Fruit fly (Drosophila melanogaster) whole organism, embryonic: ENCODE results near the gene SkpE.

ENCODE experiments used
- Blimp-1 ChIP-seq: fragments of 200-800 bp; sonication (Bioruptor generic); optimal IDR thresholded peaks from 3 replicates; lab custom pipeline; 2018; ENCODE audit warnings: missing biosample characterization, missing genetic modification characterization, mild to moderate bottlenecking, moderate library complexity, missing genetic modification reagents
- Bteb2 ChIP-seq: fragments of 200-800 bp; sonication (Bioruptor generic); optimal IDR thresholded peaks from 2 replicates; lab custom pipeline; 2016; ENCODE audit warnings: missing biosample characterization, missing genetic modification characterization
- CG11504 ChIP-seq: fragments of 200-800 bp; sonication (Bioruptor generic); optimal IDR thresholded peaks from 3 replicates; lab custom pipeline; 2019; ENCODE audit warnings: missing biosample characterization, mild to moderate bottlenecking, missing genetic modification characterization, moderate library complexity
- CG11723 ChIP-seq: fragments of 200-800 bp; sonication (Bioruptor generic); optimal IDR thresholded peaks from 2 replicates; lab custom pipeline; 2017; ENCODE audit warnings: missing biosample characterization, mild to moderate bottlenecking, missing genetic modification characterization
- CG12769 ChIP-seq: fragments of 200-800 bp; sonication (Bioruptor generic); optimal IDR thresholded peaks from 2 replicates; lab custom pipeline; 2019; ENCODE audit warnings: missing biosample characterization, mild to moderate bottlenecking, missing genetic modification characterization, moderate library complexity
- CG12942 ChIP-seq: fragments of 200-800 bp; sonication (Bioruptor generic); optimal IDR thresholded peaks from 3 replicates; lab custom pipeline; 2016; ENCODE audit warnings: missing biosample characterization, missing genetic modification characterization
- CG13296 ChIP-seq: fragments of 200-800 bp; sonication (Bioruptor generic); optimal IDR thresholded peaks from 3 replicates; lab custom pipeline; 2018; ENCODE audit warnings: missing biosample characterization, mild to moderate bottlenecking, missing genetic modification characterization
- CG13775 ChIP-seq: fragments of 200-800 bp; sonication (Bioruptor generic); optimal IDR thresholded peaks from 3 replicates; lab custom pipeline; 2017; ENCODE audit warnings: missing biosample characterization, mild to moderate bottlenecking, missing genetic modification characterization
- CG14014 ChIP-seq: fragments of 200-800 bp; sonication (Bioruptor generic); IDR thresholded peaks from 2 replicates; pipeline ENCODE4 v1.3.6; 2022; ENCODE audit warnings: missing biosample characterization, missing genetic modification characterization
- CG14965 ChIP-seq: fragments of 200-800 bp; sonication (Bioruptor generic); optimal IDR thresholded peaks from 2 replicates; lab custom pipeline; 2016; ENCODE audit warnings: missing biosample characterization, missing genetic modification characterization, borderline replicate concordance
- CG1603 ChIP-seq: fragments of 200-800 bp; sonication (Bioruptor generic); optimal IDR thresholded peaks from 2 replicates; lab custom pipeline; 2019; ENCODE audit warnings: missing biosample characterization, mild to moderate bottlenecking, missing genetic modification characterization, moderate library complexity
- CG17612 ChIP-seq: fragments of 200-800 bp; sonication (Bioruptor generic); IDR thresholded peaks from 2 replicates; pipeline ENCODE4 v1.3.6; 2022; ENCODE audit warnings: missing biosample characterization, missing genetic modification characterization
- CG17802 ChIP-seq: fragments of 200-800 bp; sonication (Bioruptor generic); optimal IDR thresholded peaks from 2 replicates; lab custom pipeline; 2018; ENCODE audit warnings: missing biosample characterization, mild to moderate bottlenecking, missing genetic modification characterization, moderate library complexity
- CG18011 ChIP-seq: fragments of 200-800 bp; sonication (Bioruptor generic); optimal IDR thresholded peaks from 2 replicates; lab custom pipeline; 2017; ENCODE audit warnings: missing biosample characterization, missing genetic modification characterization, mild to moderate bottlenecking, moderate library complexity, missing genotype
- CG18764 ChIP-seq: fragments of 200-800 bp; sonication (Bioruptor generic); optimal IDR thresholded peaks from 3 replicates; lab custom pipeline; 2016; ENCODE audit warnings: missing biosample characterization, missing genetic modification characterization
- CG3065 ChIP-seq: fragments of 200-800 bp; sonication (Bioruptor generic); optimal IDR thresholded peaks from 2 replicates; lab custom pipeline; 2016; ENCODE audit warnings: missing biosample characterization, missing genetic modification characterization
- CG31365 ChIP-seq: fragments of 200-800 bp; sonication (Bioruptor generic); optimal IDR thresholded peaks from 2 replicates; lab custom pipeline; 2018; ENCODE audit warnings: missing biosample characterization, mild to moderate bottlenecking, missing genetic modification characterization
- CG32532 ChIP-seq: fragments of 200-800 bp; sonication (Bioruptor generic); IDR thresholded peaks from 2 replicates; pipeline ENCODE4 v1.3.6; 2022; ENCODE audit warnings: missing biosample characterization, missing genetic modification characterization
- CG3838 ChIP-seq: fragments of 200-800 bp; sonication (Bioruptor generic); optimal IDR thresholded peaks from 3 replicates; lab custom pipeline; 2016; ENCODE audit warnings: missing biosample characterization, missing genetic modification characterization
- CG3847 ChIP-seq: fragments of 200-800 bp; sonication (Bioruptor generic); IDR thresholded peaks from 2 replicates; pipeline ENCODE4 v1.3.6; 2022; ENCODE audit warnings: missing biosample characterization, missing genetic modification characterization
- CG6791 ChIP-seq: fragments of 200-800 bp; sonication (Bioruptor generic); IDR thresholded peaks from 3 replicates; pipeline ENCODE4 v1.3.6; 2022; ENCODE audit warnings: missing biosample characterization, missing genetic modification characterization; ENCODE audit not compliant: partially characterized antibody
- CG7271 ChIP-seq: fragments of 200-800 bp; sonication (Bioruptor generic); optimal IDR thresholded peaks from 2 replicates; lab custom pipeline; 2018; ENCODE audit warnings: missing biosample characterization, mild to moderate bottlenecking, missing genetic modification characterization, moderate library complexity
- CG9817 ChIP-seq: fragments of 200-800 bp; sonication (Bioruptor generic); optimal IDR thresholded peaks from 2 replicates; lab custom pipeline; 2018; ENCODE audit warnings: missing biosample characterization, mild to moderate bottlenecking, missing genetic modification characterization, moderate library complexity
- Dad ChIP-seq: fragments of 200-800 bp; sonication (Bioruptor generic); optimal IDR thresholded peaks from 3 replicates; lab custom pipeline; 2016; ENCODE audit warnings: missing biosample characterization, missing genetic modification characterization
- Eip74EF ChIP-seq, 2 experiments: fragments of 200-800 bp in 1 of 2; fragments of >200 bp in 1 of 2; sonication (Bioruptor generic) in 1 of 2; optimal IDR thresholded peaks; 2 replicates each; lab custom pipeline; 2017 to 2019; ENCODE audit warnings: missing biosample characterization in 2 of 2, missing genetic modification characterization in 2 of 2, mild to moderate bottlenecking in 1 of 2, moderate library complexity in 1 of 2
- Fer2 ChIP-seq: fragments of 200-800 bp; sonication (Bioruptor generic); optimal IDR thresholded peaks from 2 replicates; lab custom pipeline; 2018; ENCODE audit warnings: missing biosample characterization, mild to moderate bottlenecking, missing genetic modification characterization, moderate library complexity
- HLH3B ChIP-seq: fragments of 200-800 bp; sonication (Bioruptor generic); IDR thresholded peaks from 2 replicates; pipeline ENCODE4 v1.3.6; 2022; ENCODE audit warnings: missing biosample characterization, missing genetic modification characterization
- Hand ChIP-seq: fragments of 200-800 bp; sonication (Bioruptor generic); optimal IDR thresholded peaks from 2 replicates; lab custom pipeline; 2017; ENCODE audit warnings: mild to moderate bottlenecking, missing biosample characterization, missing genetic modification reagents, missing genetic modification characterization
- Hr3 ChIP-seq: fragments of 200-800 bp; sonication (Bioruptor generic); optimal IDR thresholded peaks from 3 replicates; lab custom pipeline; 2016; ENCODE audit warnings: missing biosample characterization, missing genetic modification characterization
- Oaz ChIP-seq: fragments of 200-800 bp; sonication (Bioruptor generic); IDR thresholded peaks from 2 replicates; pipeline ENCODE4 v1.3.6; 2022; ENCODE audit warnings: missing biosample characterization, missing genetic modification characterization
- Ptx1 ChIP-seq: fragments of 200-800 bp; sonication (Bioruptor generic); IDR thresholded peaks from 2 replicates; pipeline ENCODE4 v1.3.6; 2022; ENCODE audit warnings: missing biosample characterization, missing genetic modification characterization
- Sin3A ChIP-seq: fragments of >200 bp; optimal IDR thresholded peaks from 2 replicates; lab custom pipeline; 2018
- Sox102F ChIP-seq: fragments of 200-800 bp; sonication (Bioruptor generic); optimal IDR thresholded peaks from 2 replicates; lab custom pipeline; 2018; ENCODE audit warnings: missing biosample characterization, mild to moderate bottlenecking, missing genetic modification characterization, moderate library complexity
- Stat92E ChIP-seq, 3 experiments: fragments of >200 bp in 2 of 3; fragments of 200-800 bp in 1 of 3; sonication (Bioruptor generic) in 1 of 3; optimal IDR thresholded peaks; 2 replicates each; lab custom pipeline; 2017 to 2019; ENCODE audit warnings: missing biosample characterization in 3 of 3, missing genetic modification characterization in 3 of 3, mild to moderate bottlenecking in 1 of 3, moderate library complexity in 1 of 3
- Usf ChIP-seq: fragments of 200-800 bp; sonication (Bioruptor generic); optimal IDR thresholded peaks from 2 replicates; lab custom pipeline; 2017; ENCODE audit warnings: missing genotype, missing biosample characterization, missing genetic modification characterization
- al ChIP-seq: fragments of 200-800 bp; sonication (Bioruptor generic); IDR thresholded peaks from 2 replicates; pipeline ENCODE4 v1.3.6; 2022; ENCODE audit warnings: missing biosample characterization, missing genetic modification characterization
- ara ChIP-seq: fragments of 200-800 bp; sonication (Bioruptor generic); IDR thresholded peaks from 2 replicates; pipeline ENCODE4 v1.3.6; 2022; ENCODE audit warnings: missing biosample characterization, missing genetic modification characterization
- ash1 ChIP-seq: fragments of 200-800 bp; sonication (Bioruptor generic); optimal IDR thresholded peaks from 2 replicates; lab custom pipeline; 2018; ENCODE audit warnings: missing biosample characterization, mild to moderate bottlenecking, missing genetic modification characterization
- chinmo ChIP-seq: fragments of 200-800 bp; sonication (Bioruptor generic); IDR thresholded peaks from 4 replicates; pipeline ENCODE4 v1.3.6; 2022; ENCODE audit warnings: missing biosample characterization, missing genetic modification characterization; ENCODE audit not compliant: partially characterized antibody
- crp ChIP-seq, 2 experiments: fragments of 200-800 bp; sonication (Bioruptor generic); optimal IDR thresholded peaks; 2 replicates in 1 of 2; 3 replicates in 1 of 2; lab custom pipeline; 2017; ENCODE audit warnings: missing biosample characterization in 2 of 2, missing genetic modification characterization in 2 of 2, mild to moderate bottlenecking in 1 of 2, moderate library complexity in 1 of 2
- dan ChIP-seq: fragments of 200-800 bp; sonication (Bioruptor generic); IDR thresholded peaks from 2 replicates; pipeline ENCODE4 v1.3.6; 2022; ENCODE audit warnings: missing biosample characterization, missing genetic modification characterization
- eve ChIP-seq, 2 experiments: fragments of >200 bp; optimal IDR thresholded peaks; 2 replicates each; lab custom pipeline; 2017; ENCODE audit warnings: missing biosample characterization in 2 of 2, missing genetic modification characterization in 2 of 2
- fu2 ChIP-seq: fragments of 200-800 bp; sonication (Bioruptor generic); optimal IDR thresholded peaks from 2 replicates; lab custom pipeline; 2016; ENCODE audit warnings: missing biosample characterization, missing genetic modification characterization
- otp ChIP-seq: fragments of 200-800 bp; sonication (Bioruptor generic); IDR thresholded peaks from 3 replicates; pipeline ENCODE4, ENCODE4 v1.3.6; 2022; ENCODE audit warnings: missing biosample characterization, missing genetic modification characterization
- psq ChIP-seq: fragments of 200-800 bp; sonication (Bioruptor generic); optimal IDR thresholded peaks from 2 replicates; lab custom pipeline; 2017; ENCODE audit warnings: missing biosample characterization, missing genetic modification characterization
- ro ChIP-seq: fragments of 200-800 bp; sonication (Bioruptor generic); IDR thresholded peaks from 2 replicates; pipeline ENCODE4 v1.3.6; 2022; ENCODE audit warnings: missing biosample characterization, missing genetic modification characterization
- sc ChIP-seq, 3 experiments: fragments of >200 bp in 2 of 3; fragments of 200-800 bp in 1 of 3; sonication (Bioruptor generic) in 1 of 3; optimal IDR thresholded peaks; 2 replicates in 2 of 3; 3 replicates in 1 of 3; lab custom pipeline; 2017; ENCODE audit warnings: mild to moderate bottlenecking in 1 of 3, missing biosample characterization in 1 of 3, missing genetic modification characterization in 1 of 3, missing genetic modification reagents in 1 of 3
- shn ChIP-seq: fragments of 200-800 bp; sonication (Bioruptor generic); optimal IDR thresholded peaks from 3 replicates; lab custom pipeline; 2016; ENCODE audit warnings: missing biosample characterization, missing genetic modification characterization

Gene SkpE

dm6 chrX:19850503-19851094 is 26.7 kb upstream of the SkpE start (continued):
- TF ChIP-seq CG12942 (GFP tag; lab: Kevin White, UChicago) = peak; percentile 90
- TF ChIP-seq psq = peak; percentile 62
- peak; percentile 83 for TF ChIP-seq Bteb2 (GFP tag; lab: Kevin White, UChicago)
- TF ChIP-seq CG9817 = peak; percentile 68
- no peak for TF ChIP-seq ash1
- peak in 1 of 3 experiments; percentile 41 for TF ChIP-seq Stat92E (GFP tag; optimal IDR thresholded peaks at IDR 0.05; lab: Kevin White, UChicago)
- peak; percentile 43 for TF ChIP-seq CG13296 (GFP tag; lab: Kevin White, UChicago)
- TF ChIP-seq CG3838 = peak; percentile 79
- TF ChIP-seq shn = peak; percentile 73
- peak in 1 of 2 experiments; percentile 85 for TF ChIP-seq Eip74EF (GFP tag; optimal IDR thresholded peaks at IDR 0.05; lab: Kevin White, UChicago)
- TF ChIP-seq CG3065 = peak; percentile 90
- TF ChIP-seq Oaz = peak; percentile 71
- TF ChIP-seq CG18011 (GFP tag; lab: Kevin White, UChicago) = peak; percentile 55
- TF ChIP-seq fu2 (GFP tag; lab: Kevin White, UChicago) = peak; percentile 57
- no peak for TF ChIP-seq Sin3A (lab: Kevin White, UChicago)
- TF ChIP-seq otp = peak; percentile 93
- peak; percentile 89 for TF ChIP-seq Hr3
- peak; percentile 92 for TF ChIP-seq Blimp-1
- TF ChIP-seq crp (GFP tag; optimal IDR thresholded peaks at IDR 0.05; lab: Kevin White, UChicago) = peak in 1 of 2 experiments; percentile 46
- no peak for TF ChIP-seq Fer2 (tag; lab: Kevin White, UChicago)
- no peak for TF ChIP-seq sc (optimal IDR thresholded peaks at IDR 0.05; lab: Kevin White, UChicago)
- peak; percentile 93 for TF ChIP-seq sc (GFP tag; optimal IDR thresholded peaks at IDR 0.05; lab: Kevin White, UChicago)
- TF ChIP-seq CG14014 (GFP tag; lab: Robert Waterston, UW) = peak; percentile 82
- TF ChIP-seq ara (GFP tag; lab: Robert Waterston, UW) = peak; percentile 90
- TF ChIP-seq dan = peak; percentile 82
- no peak for TF ChIP-seq CG12769 (tag; lab: Kevin White, UChicago)
- TF ChIP-seq CG17612 (GFP tag; lab: Robert Waterston, UW) = peak; percentile 70; the same call in 1 of the 2 replicates
- TF ChIP-seq HLH3B = peak; percentile 86
- TF ChIP-seq Hand (GFP tag; lab: Kevin White, UChicago) = no peak
- TF ChIP-seq al (GFP tag; lab: Robert Waterston, UW) = 0 out of 2 replicates have a peak, but pooled peaks have one; percentile 20
- TF ChIP-seq CG32532 (GFP tag; lab: Robert Waterston, UW) = peak; percentile 78
- peak; percentile 60; the same call in 1 of the 2 replicates for TF ChIP-seq CG3847
- peak; percentile 88 for TF ChIP-seq CG1603
- TF ChIP-seq CG11504 = peak; percentile 93
- peak; percentile 80 for TF ChIP-seq Dad (GFP tag; lab: Kevin White, UChicago)
- peak; percentile 36 for TF ChIP-seq CG31365 (tag; lab: Kevin White, UChicago)
- TF ChIP-seq Ptx1 (GFP tag; lab: Robert Waterston, UW) = peak; percentile 86
- peak; percentile 75 for TF ChIP-seq CG17802
- peak; percentile 67 for TF ChIP-seq ro (GFP tag; lab: Robert Waterston, UW)
- TF ChIP-seq eve (GFP tag; optimal IDR thresholded peaks at IDR 0.05; lab: Kevin White, UChicago) = peak in 1 of 2 experiments; percentile 24
- TF ChIP-seq chinmo = no peak
- peak; percentile 86 for TF ChIP-seq CG18764 (GFP tag; lab: Kevin White, UChicago)
- TF ChIP-seq CG7271 (tag; lab: Kevin White, UChicago) = peak; percentile 84
- peak; percentile 71 for TF ChIP-seq CG14965 (GFP tag; lab: Kevin White, UChicago)
- TF ChIP-seq Sox102F (GFP tag; lab: Kevin White, UChicago) = peak; percentile 95
- TF ChIP-seq CG6791 = no peak
- TF ChIP-seq CG13775 (GFP tag; lab: Kevin White, UChicago) = peak; percentile 84
- peak; percentile 80 for TF ChIP-seq Usf (GFP tag; lab: Kevin White, UChicago)
- peak; percentile 75 for TF ChIP-seq CG11723 (GFP tag; lab: Kevin White, UChicago)
